Fruit fly (Drosophila melanogaster) whole organism, embryonic: ENCODE results near the gene Cka.
A peak's percentile ranks its signal among the peaks of the same experiment; 100 is the strongest.

Experiments
- BEAF-32 ChIP-seq: fragments of 200-800 bp; sonication (Bioruptor generic); optimal IDR thresholded peaks from 3 replicates; lab custom pipeline; 2017; ENCODE audit warnings: missing biosample characterization, missing genetic modification characterization, mild to moderate bottlenecking, moderate library complexity, missing genetic modification reagents
- CG10959 ChIP-seq: fragments of 200-800 bp; sonication (Bioruptor generic); IDR thresholded peaks from 2 replicates; pipeline ENCODE4 v1.3.6; 2022; ENCODE audit warnings: missing biosample characterization, missing genetic modification characterization
- CG11456 ChIP-seq: fragments of 200-800 bp; sonication (Bioruptor generic); IDR thresholded peaks from 3 replicates; pipeline ENCODE4 v1.3.6; 2022; ENCODE audit warnings: missing biosample characterization, missing genetic modification characterization
- CG11504 ChIP-seq: fragments of 200-800 bp; sonication (Bioruptor generic); optimal IDR thresholded peaks from 3 replicates; lab custom pipeline; 2019; ENCODE audit warnings: missing biosample characterization, mild to moderate bottlenecking, missing genetic modification characterization, moderate library complexity
- CG12391 ChIP-seq: fragments of 200-800 bp; sonication (Bioruptor generic); optimal IDR thresholded peaks from 3 replicates; lab custom pipeline; 2018; ENCODE audit warnings: missing biosample characterization, mild to moderate bottlenecking, missing genetic modification characterization, moderate library complexity
- CG14050 ChIP-seq: fragments of 200-800 bp; sonication (Bioruptor generic); IDR thresholded peaks from 3 replicates; pipeline ENCODE4 v1.3.6; 2022; ENCODE audit warnings: missing biosample characterization, missing genetic modification characterization
- CG15696 ChIP-seq: fragments of 200-800 bp; sonication (Bioruptor generic); optimal IDR thresholded peaks from 2 replicates; lab custom pipeline; 2019; ENCODE audit warnings: missing biosample characterization, mild to moderate bottlenecking, missing genetic modification characterization, moderate library complexity
- CG16813 ChIP-seq: fragments of 200-800 bp; sonication (Bioruptor generic); IDR thresholded peaks from 3 replicates; pipeline ENCODE4 v1.3.6; 2022; ENCODE audit warnings: missing biosample characterization, missing genetic modification characterization; ENCODE audit not compliant: partially characterized antibody
- CG17829 ChIP-seq: fragments of 200-800 bp; optimal IDR thresholded peaks from 2 replicates; lab custom pipeline; 2019; ENCODE audit warnings: missing biosample characterization, mild to moderate bottlenecking, missing genetic modification characterization, moderate library complexity
- CG2129 ChIP-seq: fragments of 200-800 bp; sonication (Bioruptor generic); IDR thresholded peaks from 2 replicates; pipeline ENCODE4 v1.3.6; 2022; ENCODE audit warnings: missing biosample characterization, missing genetic modification characterization; ENCODE audit not compliant: partially characterized antibody
- CG30431 ChIP-seq: fragments of 200-800 bp; sonication (Bioruptor generic); optimal IDR thresholded peaks from 2 replicates; lab custom pipeline; 2017; ENCODE audit warnings: missing biosample characterization, missing genetic modification characterization
- CG31224 ChIP-seq: fragments of 200-800 bp; sonication (Bioruptor generic); IDR thresholded peaks from 2 replicates; pipeline ENCODE4 v1.3.6; 2022; ENCODE audit warnings: missing biosample characterization, missing genetic modification characterization
- CG32767 ChIP-seq: fragments of 200-800 bp; sonication (Bioruptor generic); IDR thresholded peaks from 2 replicates; pipeline ENCODE4 v1.3.6; 2022; ENCODE audit warnings: missing biosample characterization, missing genetic modification characterization
- CG33213 ChIP-seq: fragments of 200-800 bp; sonication (Bioruptor generic); optimal IDR thresholded peaks from 3 replicates; lab custom pipeline; 2016; ENCODE audit warnings: missing biosample characterization, missing genetic modification characterization
- CG34224 ChIP-seq: fragments of 200-800 bp; sonication (Bioruptor generic); IDR thresholded peaks from 3 replicates; pipeline ENCODE4 v1.3.6; 2022; ENCODE audit warnings: missing biosample characterization, missing genetic modification characterization; ENCODE audit not compliant: partially characterized antibody
- CG3847 ChIP-seq: fragments of 200-800 bp; sonication (Bioruptor generic); IDR thresholded peaks from 2 replicates; pipeline ENCODE4 v1.3.6; 2022; ENCODE audit warnings: missing biosample characterization, missing genetic modification characterization
- CG43689 ChIP-seq: fragments of 200-800 bp; sonication (Bioruptor generic); IDR thresholded peaks from 2 replicates; pipeline ENCODE4 v1.3.6; 2022; ENCODE audit warnings: missing biosample characterization, missing genetic modification characterization
- CG4820 ChIP-seq: fragments of 200-800 bp; sonication (Bioruptor generic); optimal IDR thresholded peaks from 3 replicates; lab custom pipeline; 2016; ENCODE audit warnings: missing biosample characterization, missing genetic modification characterization
- CG7745 ChIP-seq: fragments of 200-800 bp; sonication (Bioruptor generic); optimal IDR thresholded peaks from 2 replicates; lab custom pipeline; 2018; ENCODE audit warnings: missing biosample characterization, mild to moderate bottlenecking, missing genetic modification characterization, moderate library complexity
- CG9876 ChIP-seq: fragments of 200-800 bp; sonication (Bioruptor generic); optimal IDR thresholded peaks from 2 replicates; lab custom pipeline; 2016; ENCODE audit warnings: missing biosample characterization, missing genetic modification characterization
- Dfd ChIP-seq, 2 experiments: fragments of >200 bp; optimal IDR thresholded peaks; 2 replicates each; lab custom pipeline; 2017; ENCODE audit warnings: missing biosample characterization in 2 of 2, missing genetic modification characterization in 2 of 2
- Dref ChIP-seq: fragments of 200-800 bp; sonication (Bioruptor generic); IDR thresholded peaks from 2 replicates; pipeline ENCODE4 v1.3.6; 2022; ENCODE audit warnings: missing biosample characterization, missing genetic modification characterization
- GATAe ChIP-seq: fragments of 200-800 bp; sonication (Bioruptor generic); conservative IDR thresholded peaks from 2 replicates; pipeline ENCODE4 v1.3.6; 2022; ENCODE audit warnings: missing biosample characterization, missing genetic modification characterization
- Hr78 ChIP-seq, 2 experiments: fragments of 200-800 bp in 1 of 2; fragments of >200 bp in 1 of 2; sonication (Bioruptor generic) in 1 of 2; optimal IDR thresholded peaks; 2 replicates each; lab custom pipeline; 2017 to 2019; ENCODE audit warnings: missing biosample characterization in 2 of 2, missing genetic modification characterization in 2 of 2, mild to moderate bottlenecking in 1 of 2, moderate library complexity in 1 of 2
- Jarid2 ChIP-seq: fragments of 200-800 bp; sonication (Bioruptor generic); optimal IDR thresholded peaks from 3 replicates; lab custom pipeline; 2017; ENCODE audit warnings: mild to moderate bottlenecking, missing biosample characterization, missing genetic modification reagents, missing genetic modification characterization
- Myb ChIP-seq: fragments of 200-800 bp; sonication (Bioruptor generic); optimal IDR thresholded peaks from 2 replicates; lab custom pipeline; 2016; ENCODE audit warnings: missing biosample characterization, missing genetic modification characterization
- NC2β ChIP-seq: fragments of 200-800 bp; sonication (Bioruptor generic); optimal IDR thresholded peaks from 2 replicates; lab custom pipeline; 2016; ENCODE audit warnings: missing biosample characterization, missing genetic modification characterization
- NFAT ChIP-seq: fragments of 200-800 bp; sonication (Bioruptor generic); IDR thresholded peaks from 2 replicates; pipeline ENCODE4 v1.3.6; 2022; ENCODE audit warnings: missing biosample characterization, missing genetic modification characterization
- NK7.1 ChIP-seq: fragments of 200-800 bp; sonication (Bioruptor generic); optimal IDR thresholded peaks from 3 replicates; lab custom pipeline; 2016; ENCODE audit warnings: missing biosample characterization, missing genetic modification characterization
- Xrp1 ChIP-seq: fragments of 200-800 bp; sonication (Bioruptor generic); IDR thresholded peaks from 2 replicates; pipeline ENCODE4 v1.3.6; 2022; ENCODE audit warnings: missing biosample characterization, missing genetic modification characterization
- ac ChIP-seq: fragments of 200-800 bp; sonication (Bioruptor generic); optimal IDR thresholded peaks from 3 replicates; lab custom pipeline; 2017; ENCODE audit warnings: missing biosample characterization, mild to moderate bottlenecking, missing genetic modification characterization
- chinmo ChIP-seq: fragments of 200-800 bp; sonication (Bioruptor generic); IDR thresholded peaks from 4 replicates; pipeline ENCODE4 v1.3.6; 2022; ENCODE audit warnings: missing biosample characterization, missing genetic modification characterization; ENCODE audit not compliant: partially characterized antibody
- corto ChIP-seq: fragments of 200-800 bp; sonication (Bioruptor generic); optimal IDR thresholded peaks from 2 replicates; lab custom pipeline; 2016; ENCODE audit warnings: missing biosample characterization, mild to moderate bottlenecking, missing genetic modification characterization, moderate library complexity
- dm ChIP-seq: fragments of 200-800 bp; sonication (Bioruptor generic); optimal IDR thresholded peaks from 3 replicates; lab custom pipeline; 2016; ENCODE audit warnings: missing biosample characterization, missing genetic modification characterization
- ewg ChIP-seq: fragments of 200-800 bp; sonication (Bioruptor generic); optimal IDR thresholded peaks from 3 replicates; lab custom pipeline; 2017; ENCODE audit warnings: mild to moderate bottlenecking, missing biosample characterization, missing genetic modification reagents, missing genetic modification characterization
- fd64A ChIP-seq: fragments of 200-800 bp; sonication (Bioruptor generic); optimal IDR thresholded peaks from 3 replicates; lab custom pipeline; 2018; ENCODE audit warnings: missing biosample characterization, mild to moderate bottlenecking, missing genetic modification characterization
- grau ChIP-seq: fragments of 200-800 bp; optimal IDR thresholded peaks from 3 replicates; lab custom pipeline; 2019; ENCODE audit warnings: missing biosample characterization, mild to moderate bottlenecking, missing genetic modification characterization, moderate library complexity
- jigr1 ChIP-seq: fragments of 200-800 bp; sonication (Bioruptor generic); IDR thresholded peaks from 3 replicates; pipeline ENCODE4 v1.3.6; 2022; ENCODE audit warnings: missing biosample characterization, missing genetic modification characterization
- jumu ChIP-seq: fragments of 200-800 bp; sonication (Bioruptor generic); optimal IDR thresholded peaks from 3 replicates; lab custom pipeline; 2016; ENCODE audit warnings: missing biosample characterization, missing genetic modification characterization
- mld ChIP-seq: fragments of 200-800 bp; sonication (Bioruptor generic); IDR thresholded peaks from 3 replicates; pipeline ENCODE4 v1.3.6; 2022; ENCODE audit warnings: missing biosample characterization, missing genetic modification characterization; ENCODE audit not compliant: partially characterized antibody
- nau ChIP-seq: fragments of 200-800 bp; sonication (Bioruptor generic); optimal IDR thresholded peaks from 3 replicates; lab custom pipeline; 2017; ENCODE audit warnings: missing biosample characterization, mild to moderate bottlenecking, missing genetic modification characterization, missing genetic modification reagents
- nmo ChIP-seq: fragments of 200-800 bp; sonication (Bioruptor generic); optimal IDR thresholded peaks from 2 replicates; lab custom pipeline; 2018; ENCODE audit warnings: missing biosample characterization, mild to moderate bottlenecking, missing genetic modification characterization, moderate library complexity
- otp ChIP-seq: fragments of 200-800 bp; sonication (Bioruptor generic); IDR thresholded peaks from 3 replicates; pipeline ENCODE4, ENCODE4 v1.3.6; 2022; ENCODE audit warnings: missing biosample characterization, missing genetic modification characterization
- ranshi ChIP-seq: fragments of 200-800 bp; sonication (Bioruptor generic); IDR thresholded peaks from 2 replicates; pipeline ENCODE4 v1.3.6; 2022; ENCODE audit warnings: missing biosample characterization, missing genetic modification characterization
- run ChIP-seq: fragments of 200-800 bp; sonication (Bioruptor generic); optimal IDR thresholded peaks from 3 replicates; lab custom pipeline; 2018; ENCODE audit warnings: missing biosample characterization, mild to moderate bottlenecking, missing genetic modification characterization
- ssp ChIP-seq: fragments of 200-800 bp; sonication (Bioruptor generic); IDR thresholded peaks from 2 replicates; pipeline ENCODE4 v1.3.6; 2022; ENCODE audit warnings: missing biosample characterization, missing genetic modification characterization
- ttk ChIP-seq: fragments of 200-800 bp; sonication (Bioruptor generic); IDR thresholded peaks from 2 replicates; pipeline ENCODE4 v2.1.2; 2022; ENCODE audit warnings: missing biosample characterization, missing genetic modification characterization
- vfl ChIP-seq: fragments of 200-800 bp; sonication (Bioruptor generic); optimal IDR thresholded peaks from 2 replicates; lab custom pipeline; 2016; ENCODE audit warnings: missing biosample characterization, missing genetic modification characterization
- wek ChIP-seq: fragments of 200-800 bp; sonication (Bioruptor generic); optimal IDR thresholded peaks from 3 replicates; lab custom pipeline; 2018; ENCODE audit warnings: missing biosample characterization, mild to moderate bottlenecking, missing genetic modification characterization, moderate library complexity
- zfh2 ChIP-seq: fragments of 200-800 bp; sonication (Bioruptor generic); optimal IDR thresholded peaks from 2 replicates; lab custom pipeline; 2016; ENCODE audit warnings: missing biosample characterization, missing genetic modification characterization

Cka gene

dm6 chr2L:8082692-8083412, 52.3 kb downstream of the Cka start, which contains the start of gene Mcr (continued):
- TF ChIP-seq CG12391 (tag; lab: Kevin White, UChicago) (peak; percentile 31), CG34224 (GFP tag; lab: Robert Waterston, UW) (no peak), CG3847 (GFP tag; lab: Robert Waterston, UW) (no peak; the same call in 1 of the 2 replicates), chinmo (no peak), CG16813 (peak; percentile 67), run (tag; lab: Kevin White, UChicago) (no peak), BEAF-32 (GFP tag; lab: Kevin White, UChicago) (peak; percentile 87), CG11504 (tag; lab: Kevin White, UChicago) (peak; percentile 21), NC2β (GFP tag; lab: Kevin White, UChicago) (no peak), dm (no peak), ranshi (GFP tag; lab: Robert Waterston, UW) (no peak), CG32767 (GFP tag; lab: Robert Waterston, UW) (no peak), CG7745 (tag; lab: Kevin White, UChicago) (no peak), CG4820 (GFP tag; lab: Kevin White, UChicago) (peak; percentile 6), ewg (GFP tag; lab: Kevin White, UChicago) (no peak), CG9876 (GFP tag; lab: Kevin White, UChicago) (no peak), CG14050 (no peak), nmo (GFP tag; lab: Kevin White, UChicago) (peak; percentile 48), wek (GFP tag; lab: Kevin White, UChicago) (no peak), CG33213 (GFP tag; lab: Kevin White, UChicago) (peak; percentile 74), jumu (no peak), ac (GFP tag; lab: Kevin White, UChicago) (no peak), ssp (GFP tag; lab: Robert Waterston, UW) (peak; percentile 29; the same call in 1 of the 2 replicates), CG2129 (GFP tag; lab: Robert Waterston, UW) (no peak), fd64A (no peak), Myb (GFP tag; lab: Kevin White, UChicago) (peak; percentile 98), jigr1 (GFP tag; lab: Robert Waterston, UW) (no peak), mld (GFP tag; lab: Robert Waterston, UW) (no peak), Xrp1 (GFP tag; lab: Robert Waterston, UW) (no peak), CG30431 (GFP tag; lab: Kevin White, UChicago) (no peak), zfh2 (GFP tag; lab: Kevin White, UChicago) (peak; percentile 11), grau (tag; lab: Kevin White, UChicago) (peak; percentile 7), otp (GFP tag; lab: Robert Waterston, UW) (no peak), vfl (GFP tag; lab: Kevin White, UChicago) (no peak), CG31224 (GFP tag; lab: Robert Waterston, UW) (no peak), Jarid2 (GFP tag; lab: Kevin White, UChicago) (no peak), NK7.1 (GFP tag; lab: Kevin White, UChicago) (peak; percentile 1), GATAe (GFP tag; lab: Robert Waterston, UW) (no peak), Dfd (GFP tag; optimal IDR thresholded peaks at IDR 0.05; lab: Kevin White, UChicago) (no peak), CG43689 (no peak), Hr78 (GFP tag; optimal IDR thresholded peaks at IDR 0.05; lab: Kevin White, UChicago) (no peak), CG10959 (GFP tag; lab: Robert Waterston, UW) (no peak), nau (GFP tag; lab: Kevin White, UChicago) (no peak), corto (GFP tag; lab: Kevin White, UChicago) (no peak), CG11456 (GFP tag; lab: Robert Waterston, UW) (no peak), Dref (GFP tag; lab: Robert Waterston, UW) (peak; percentile 39), CG17829 (no peak), NFAT (no peak), CG15696 (tag; lab: Kevin White, UChicago) (no peak), ttk (GFP tag; lab: Robert Waterston, UW) (no peak)
